Worm (Caenorhabditis elegans) whole organism, late embryonic: ENCODE measurements around the gene epi-1.

Experiments
- ama-1 ChIP-seq: fragments of 150-350 bp; optimal IDR thresholded peaks from 2 replicates; lab custom pipeline; 2014
- ceh-2 ChIP-seq: sonication (generic microtip); optimal IDR thresholded peaks from 2 replicates; lab custom pipeline; 2016; ENCODE audit warnings: missing genotype, missing genetic modification characterization, missing compliant biosample characterization
- ceh-31 ChIP-seq: sonication (generic microtip); optimal IDR thresholded peaks from 2 replicates; lab custom pipeline; 2016; ENCODE audit warnings: missing genetic modification characterization, missing compliant biosample characterization
- dmd-4 ChIP-seq: sonication (generic microtip); optimal IDR thresholded peaks from 2 replicates; lab custom pipeline; 2016; ENCODE audit warnings: borderline replicate concordance, missing genetic modification characterization, missing compliant biosample characterization
- ets-4 ChIP-seq: sonication (generic microtip); optimal IDR thresholded peaks from 2 replicates; lab custom pipeline; 2016; ENCODE audit warnings: missing genetic modification characterization, missing compliant biosample characterization
- eyg-1 ChIP-seq: sonication (generic microtip); optimal IDR thresholded peaks from 2 replicates; lab custom pipeline; 2016; ENCODE audit warnings: missing genotype, missing genetic modification characterization, missing compliant biosample characterization
- hlh-13 ChIP-seq: fragments of 200-800 bp; sonication (Bioruptor generic); optimal IDR thresholded peaks from 2 replicates; lab custom pipeline; 2018; ENCODE audit warnings: mild to moderate bottlenecking, missing genetic modification characterization, missing compliant biosample characterization
- pha-2 ChIP-seq: sonication (generic microtip); optimal IDR thresholded peaks from 2 replicates; lab custom pipeline; 2017; ENCODE audit warnings: mild to moderate bottlenecking, missing genetic modification characterization, missing compliant biosample characterization
- tbx-2 ChIP-seq: sonication (generic microtip); optimal IDR thresholded peaks from 2 replicates; lab custom pipeline; 2016; ENCODE audit warnings: missing genetic modification characterization, missing compliant biosample characterization
- ztf-16 ChIP-seq: sonication (generic microtip); optimal IDR thresholded peaks from 2 replicates; lab custom pipeline; 2017; ENCODE audit warnings: missing genetic modification characterization, missing compliant biosample characterization

ce11 chrIV:10718075-10718474 is 51.5 kb downstream of the epi-1 start:
- no peak for TF ChIP-seq ztf-16 (tag; lab: Kevin White, UChicago)
- no peak for TF ChIP-seq pha-2 (tag; lab: Kevin White, UChicago)
- no peak for TF ChIP-seq dmd-4
- TF ChIP-seq eyg-1 (tag; lab: Kevin White, UChicago) = no peak
- no peak for TF ChIP-seq ets-4 (tag; lab: Kevin White, UChicago)
- no peak for TF ChIP-seq ama-1 (lab: Kevin White, UChicago)
- TF ChIP-seq ceh-2 (tag; lab: Kevin White, UChicago) = no peak
- no peak for TF ChIP-seq tbx-2 (tag; lab: Kevin White, UChicago)
- no peak for TF ChIP-seq hlh-13 (GFP tag; lab: Kevin White, UChicago)
- TF ChIP-seq ceh-31 (tag; lab: Kevin White, UChicago) = no peak
